Worm (Caenorhabditis elegans): ENCODE data around the gene idi-1.

DNA sequence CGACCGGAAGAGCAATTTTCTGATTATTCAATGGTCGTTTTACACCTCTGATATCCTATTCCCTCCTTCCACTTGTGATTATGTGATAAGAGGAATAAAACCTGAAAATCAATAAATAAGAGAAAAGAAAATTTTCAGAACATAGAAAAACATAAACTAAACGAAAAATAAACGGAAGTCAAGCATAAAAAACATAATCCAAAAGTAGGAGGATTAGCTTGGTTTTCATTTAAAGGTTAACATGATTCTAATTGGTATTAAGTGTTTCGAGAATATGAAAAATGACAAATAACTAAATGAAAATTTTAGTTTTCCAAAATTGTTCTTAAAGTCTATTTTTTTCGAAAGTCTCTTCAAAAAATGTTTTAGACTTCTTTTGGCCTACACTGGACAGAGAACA lies 29.6 kb downstream of the idi-1 start, which contains the start of gene gei-8:
- TF ChIP-seq efl-3 (GFP tag; optimal IDR thresholded peaks at IDR 0.05), result no peak
- TF ChIP-seq xbp-1 (tag; optimal IDR thresholded peaks at IDR 0.05), result no peak
- no peak for TF ChIP-seq lsy-2 (tag; optimal IDR thresholded peaks at IDR 0.05)
- no peak for TF ChIP-seq nhr-237 (tag; optimal IDR thresholded peaks at IDR 0.05)
- TF ChIP-seq ama-1 (optimal IDR thresholded peaks at IDR 0.05), result no peak
- no peak for TF ChIP-seq tbx-2 (tag; optimal IDR thresholded peaks at IDR 0.05)
- TF ChIP-seq alr-1 (tag; optimal IDR thresholded peaks at IDR 0.05; ENCODE audit: borderline replicate concordance), result no peak
- TF ChIP-seq ztf-11 (tag; optimal IDR thresholded peaks at IDR 0.05), result no peak

Measured in whole organism, L1 larva.